Worm (Caenorhabditis elegans) whole organism, L1 larva: ENCODE data around the gene EGAP1.5.

Experiments used
- elt-3 ChIP-seq, 6 experiments: fragments of 150-350 bp in 1 of 6; sonication (generic microtip); optimal IDR thresholded peaks; 2 replicates each; lab custom pipeline; 2017 to 2018; ENCODE audit warnings: missing biosample characterization in 6 of 6, missing genetic modification characterization in 6 of 6, inconsistent platforms in 1 of 6
- fos-1 ChIP-seq: fragments of 150-350 bp; optimal IDR thresholded peaks from 2 replicates; lab custom pipeline; 2014; ENCODE audit warnings: missing biosample characterization, missing genetic modification characterization
- lin-13 ChIP-seq: fragments of 150-350 bp; optimal IDR thresholded peaks from 2 replicates; lab custom pipeline; 2014; ENCODE audit warnings: missing biosample characterization, missing genetic modification reagents, missing genetic modification characterization
- lin-39 ChIP-seq: fragments of 150-350 bp; optimal IDR thresholded peaks from 2 replicates; lab custom pipeline; 2014; ENCODE audit warnings: missing biosample characterization, missing genetic modification reagents, missing genetic modification characterization
- pqm-1 ChIP-seq: sonication (generic microtip); optimal IDR thresholded peaks from 3 replicates; lab custom pipeline; 2017; ENCODE audit warnings: missing biosample characterization, missing genetic modification characterization
- skn-1 ChIP-seq: fragments of 150-350 bp; optimal IDR thresholded peaks from 2 replicates; lab custom pipeline; 2014; ENCODE audit warnings: missing biosample characterization, missing genetic modification characterization
- snpc-4 ChIP-seq: fragments of 150-350 bp; optimal IDR thresholded peaks from 2 replicates; lab custom pipeline; 2014; ENCODE audit warnings: missing biosample characterization, missing genetic modification characterization
- sptf-1 ChIP-seq: fragments of 150-350 bp; optimal IDR thresholded peaks from 2 replicates; lab custom pipeline; 2014; ENCODE audit warnings: missing biosample characterization, missing genetic modification characterization
- swsn-7 ChIP-seq: sonication (generic microtip); optimal IDR thresholded peaks from 2 replicates; lab custom pipeline; 2016; ENCODE audit warnings: missing genetic modification characterization, missing compliant biosample characterization
- unc-62 ChIP-seq: fragments of 150-350 bp; optimal IDR thresholded peaks from 2 replicates; lab custom pipeline; 2014; ENCODE audit warnings: missing biosample characterization, missing genetic modification reagents, missing genetic modification characterization
- vab-15 ChIP-seq: sonication (generic microtip); optimal IDR thresholded peaks from 2 replicates; lab custom pipeline; 2017; ENCODE audit warnings: missing genotype, mild to moderate bottlenecking, missing genetic modification characterization, missing compliant biosample characterization
- zag-1 ChIP-seq: fragments of 150-350 bp; optimal IDR thresholded peaks from 2 replicates; lab custom pipeline; 2014; ENCODE audit warnings: missing biosample characterization, missing genetic modification characterization

DNA sequence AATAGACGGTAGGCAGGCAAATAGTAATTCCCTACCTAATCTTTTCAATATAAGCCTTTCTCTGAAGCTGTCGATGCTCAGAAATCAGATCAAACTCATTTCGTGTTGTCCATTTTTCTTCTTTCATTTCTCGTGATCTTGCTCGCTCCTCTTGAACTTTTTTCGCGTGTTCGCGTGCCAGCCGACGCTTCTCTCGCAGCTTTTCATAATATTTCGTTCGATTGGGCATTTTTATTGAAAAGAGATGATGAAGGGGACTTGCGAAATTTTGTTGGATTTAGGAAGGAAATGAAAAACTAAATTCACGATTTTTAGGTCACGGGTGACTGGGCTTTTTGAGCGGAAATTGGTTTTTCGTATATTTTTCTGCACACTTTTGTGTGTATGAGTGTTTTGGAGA lies 5.5 kb downstream of the EGAP1.5 start, which contains the start of gene EGAP1.1:
- TF ChIP-seq skn-1 (tag; lab: Kevin White, UChicago) (no peak), fos-1 (tag; lab: Kevin White, UChicago) (no peak), snpc-4 (tag; lab: Kevin White, UChicago) (no peak), elt-3 (tag; optimal IDR thresholded peaks at IDR 0.05; lab: Kevin White, UChicago) (no peak), lin-39 (tag; lab: Kevin White, UChicago) (no peak), unc-62 (GFP tag; lab: Kevin White, UChicago) (no peak), sptf-1 (tag; lab: Kevin White, UChicago) (no peak), pqm-1 (no peak), lin-13 (GFP tag; lab: Kevin White, UChicago) (no peak), zag-1 (tag; lab: Kevin White, UChicago) (no peak), swsn-7 (no peak), vab-15 (no peak)
